Worm (Caenorhabditis elegans) whole organism, L2 larva: ENCODE measurements around the gene ZK593.2.
A peak's percentile ranks its signal among the peaks of the same experiment; 100 is the strongest.

Experiments
- C34F6.9 ChIP-seq: fragments of 150-350 bp; optimal IDR thresholded peaks from 2 replicates; lab custom pipeline; 2014; ENCODE audit warnings: missing biosample characterization, missing genetic modification characterization
- F13H6.1 ChIP-seq: sonication (generic microtip); optimal IDR thresholded peaks from 2 replicates; lab custom pipeline; 2016; ENCODE audit warnings: missing genetic modification characterization, missing compliant biosample characterization
- Y55F3AM.14 ChIP-seq: fragments of 200-800 bp; sonication (Bioruptor generic); optimal IDR thresholded peaks from 2 replicates; lab custom pipeline; 2018; ENCODE audit warnings: mild to moderate bottlenecking, missing genetic modification characterization, missing compliant biosample characterization
- ZK546.5 ChIP-seq: sonication (generic microtip); optimal IDR thresholded peaks from 2 replicates; lab custom pipeline; 2017; ENCODE audit warnings: missing biosample characterization, missing genetic modification characterization
- alr-1 ChIP-seq: fragments of 150-350 bp; optimal IDR thresholded peaks from 2 replicates; lab custom pipeline; 2014; ENCODE audit warnings: missing biosample characterization, missing genetic modification characterization
- aly-2 ChIP-seq: fragments of 150-350 bp; optimal IDR thresholded peaks from 2 replicates; lab custom pipeline; 2014; ENCODE audit warnings: missing biosample characterization, missing genetic modification characterization
- blmp-1 ChIP-seq: sonication (generic microtip); optimal IDR thresholded peaks from 2 replicates; lab custom pipeline; 2017; ENCODE audit warnings: missing genetic modification characterization, mild to moderate bottlenecking, missing compliant biosample characterization, antibody characterized with exemption, moderate library complexity; ENCODE audit not compliant: insufficient read depth
- crh-2 ChIP-seq: sonication (generic microtip); optimal IDR thresholded peaks from 2 replicates; lab custom pipeline; 2017; ENCODE audit warnings: missing biosample characterization, missing genetic modification characterization
- dmd-4 ChIP-seq: sonication (generic microtip); optimal IDR thresholded peaks from 2 replicates; lab custom pipeline; 2017; ENCODE audit warnings: missing biosample characterization, missing genetic modification characterization
- egl-27 ChIP-seq: sonication (generic microtip); optimal IDR thresholded peaks from 3 replicates; lab custom pipeline; 2017; ENCODE audit warnings: missing biosample characterization, missing genetic modification reagents, missing genetic modification characterization
- elt-1 ChIP-seq: fragments of 150-350 bp; optimal IDR thresholded peaks from 2 replicates; lab custom pipeline; 2014; ENCODE audit warnings: missing biosample characterization, missing genetic modification characterization
- elt-3 ChIP-seq: sonication (generic microtip); optimal IDR thresholded peaks from 2 replicates; lab custom pipeline; 2017; ENCODE audit warnings: missing biosample characterization, missing genetic modification characterization
- fos-1 ChIP-seq: fragments of 150-350 bp; optimal IDR thresholded peaks from 2 replicates; lab custom pipeline; 2014; ENCODE audit warnings: missing biosample characterization, missing genetic modification characterization
- gmeb-1 ChIP-seq: fragments of 150-350 bp; optimal IDR thresholded peaks from 2 replicates; lab custom pipeline; 2014; ENCODE audit warnings: missing biosample characterization, missing genetic modification characterization
- lin-11 ChIP-seq: fragments of 150-350 bp; sonication (generic microtip); optimal IDR thresholded peaks from 2 replicates; lab custom pipeline; 2014; ENCODE audit warnings: missing biosample characterization, missing genetic modification characterization, inconsistent platforms, mixed read lengths
- lin-13 ChIP-seq: fragments of 150-350 bp; optimal IDR thresholded peaks from 2 replicates; lab custom pipeline; 2014; ENCODE audit warnings: missing biosample characterization, missing genetic modification reagents, missing genetic modification characterization
- lin-39 ChIP-seq: fragments of 150-350 bp; optimal IDR thresholded peaks from 2 replicates; lab custom pipeline; 2014; ENCODE audit warnings: missing biosample characterization, missing genetic modification reagents, missing genetic modification characterization
- lsy-2 ChIP-seq, 2 experiments: fragments of 150-350 bp in 1 of 2; sonication (generic microtip) in 1 of 2; optimal IDR thresholded peaks; 2 replicates each; lab custom pipeline; 2014 to 2017; ENCODE audit warnings: missing biosample characterization in 2 of 2, missing genetic modification characterization in 2 of 2
- mab-5 ChIP-seq: fragments of 150-350 bp; optimal IDR thresholded peaks from 2 replicates; lab custom pipeline; 2014; ENCODE audit warnings: missing biosample characterization, missing genetic modification characterization
- mbf-1 ChIP-seq: sonication (generic microtip); optimal IDR thresholded peaks from 2 replicates; lab custom pipeline; 2017; ENCODE audit warnings: missing biosample characterization, missing genetic modification characterization
- mdl-1 ChIP-seq, 2 experiments: fragments of 150-350 bp in 1 of 2; sonication (generic microtip) in 1 of 2; optimal IDR thresholded peaks; 2 replicates each; lab custom pipeline; 2017; ENCODE audit warnings: missing biosample characterization in 2 of 2, missing genetic modification characterization in 2 of 2
- nhr-10 ChIP-seq: sonication (generic microtip); optimal IDR thresholded peaks from 2 replicates; lab custom pipeline; 2017; ENCODE audit warnings: missing biosample characterization, missing genetic modification characterization
- nhr-11 ChIP-seq: fragments of 150-350 bp; optimal IDR thresholded peaks from 2 replicates; lab custom pipeline; 2014; ENCODE audit warnings: missing biosample characterization, missing genetic modification characterization
- nhr-129 ChIP-seq: fragments of 150-350 bp; optimal IDR thresholded peaks from 2 replicates; lab custom pipeline; 2014; ENCODE audit warnings: missing biosample characterization, missing genetic modification characterization
- nhr-21 ChIP-seq: fragments of 150-350 bp; optimal IDR thresholded peaks from 2 replicates; lab custom pipeline; 2014; ENCODE audit warnings: missing biosample characterization, missing genetic modification characterization
- nhr-23 ChIP-seq: fragments of 150-350 bp; optimal IDR thresholded peaks from 2 replicates; lab custom pipeline; 2014; ENCODE audit warnings: missing biosample characterization, missing genetic modification reagents, missing genetic modification characterization
- nhr-25 ChIP-seq: fragments of 150-350 bp; sonication (generic microtip); optimal IDR thresholded peaks from 3 replicates; lab custom pipeline; 2014; ENCODE audit warnings: missing biosample characterization, missing genetic modification characterization
- nhr-6 ChIP-seq: fragments of 150-350 bp; optimal IDR thresholded peaks from 2 replicates; lab custom pipeline; 2014; ENCODE audit warnings: missing biosample characterization, missing genetic modification characterization
- peb-1 ChIP-seq: fragments of 150-350 bp; optimal IDR thresholded peaks from 2 replicates; lab custom pipeline; 2014; ENCODE audit warnings: missing biosample characterization, missing genetic modification characterization
- sem-4 ChIP-seq: fragments of 150-350 bp; optimal IDR thresholded peaks from 2 replicates; lab custom pipeline; 2014; ENCODE audit warnings: missing biosample characterization, missing genetic modification reagents, missing genetic modification characterization
- skn-1 ChIP-seq: sonication (generic microtip); optimal IDR thresholded peaks from 2 replicates; lab custom pipeline; 2017; ENCODE audit warnings: missing biosample characterization, missing genetic modification characterization
- sma-3 ChIP-seq: sonication (generic microtip); optimal IDR thresholded peaks from 2 replicates; lab custom pipeline; 2016; ENCODE audit warnings: missing genetic modification reagents, missing genetic modification characterization, missing compliant biosample characterization
- sma-9 ChIP-seq, 2 experiments: fragments of 150-350 bp in 1 of 2; sonication (generic microtip) in 1 of 2; optimal IDR thresholded peaks; 2 replicates each; lab custom pipeline; 2014 to 2016; ENCODE audit warnings: missing genetic modification characterization in 2 of 2, mild to moderate bottlenecking in 1 of 2, missing biosample characterization in 1 of 2, missing compliant biosample characterization in 1 of 2, missing genetic modification reagents in 1 of 2, moderate library complexity in 1 of 2
- snpc-4 ChIP-seq: fragments of 150-350 bp; optimal IDR thresholded peaks from 2 replicates; lab custom pipeline; 2014; ENCODE audit warnings: missing biosample characterization, missing genetic modification characterization
- unc-39 ChIP-seq: fragments of 150-350 bp; optimal IDR thresholded peaks from 2 replicates; lab custom pipeline; 2014; ENCODE audit warnings: missing biosample characterization, missing genetic modification characterization
- unc-55 ChIP-seq: fragments of 150-350 bp; sonication (generic microtip); optimal IDR thresholded peaks from 3 replicates; lab custom pipeline; 2014; ENCODE audit warnings: missing biosample characterization, missing genetic modification reagents, missing genetic modification characterization
- zag-1 ChIP-seq: fragments of 150-350 bp; optimal IDR thresholded peaks from 2 replicates; lab custom pipeline; 2014; ENCODE audit warnings: missing biosample characterization, missing genetic modification characterization
- ztf-1 ChIP-seq: fragments of 200-800 bp; sonication (Bioruptor generic); conservative IDR thresholded peaks from 2 replicates; pipeline ENCODE4 v1.3.6; 2022; ENCODE audit warnings: missing genetic modification characterization, missing compliant biosample characterization
- ztf-11 ChIP-seq: sonication (generic microtip); optimal IDR thresholded peaks from 2 replicates; lab custom pipeline; 2017; ENCODE audit warnings: missing biosample characterization, missing genetic modification characterization
- ztf-4 ChIP-seq: fragments of 150-350 bp; optimal IDR thresholded peaks from 2 replicates; lab custom pipeline; 2014; ENCODE audit warnings: missing biosample characterization, missing genetic modification characterization

The ZK593.2 gene

DNA sequence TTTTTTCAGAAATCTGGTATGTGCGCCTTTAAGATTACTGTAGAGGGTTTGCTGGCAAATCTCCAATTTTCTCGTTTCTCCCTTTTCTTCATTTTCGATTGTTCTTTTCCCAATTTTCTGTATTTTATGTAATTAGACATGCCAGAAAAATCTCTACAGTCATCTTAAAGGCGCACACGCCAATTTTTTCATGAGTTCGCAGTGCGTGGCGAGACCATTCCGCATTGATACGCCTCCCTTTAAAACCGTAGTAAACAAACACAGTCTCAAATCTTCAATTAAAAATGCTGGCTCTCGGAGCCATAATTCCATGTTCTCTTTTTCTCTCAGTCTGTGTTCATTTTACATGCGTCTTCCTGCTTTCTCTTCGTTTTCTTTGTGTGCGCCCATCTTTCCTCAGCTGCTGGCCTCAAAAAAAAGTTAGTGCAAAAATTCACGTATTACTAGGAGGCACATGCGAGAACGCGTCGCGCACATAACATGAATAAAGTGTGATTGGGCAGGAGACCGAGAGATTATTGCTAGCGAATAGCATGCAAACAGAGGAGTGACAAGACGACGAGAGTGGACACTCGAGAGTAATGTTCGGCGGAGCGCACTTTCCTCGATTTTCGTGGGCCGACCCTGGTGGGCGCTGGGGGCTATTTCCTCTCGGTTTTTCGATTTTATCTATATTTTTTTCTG lies 5.8 kb downstream of the ZK593.2 start (continued):
- TF ChIP-seq skn-1 (tag; lab: Kevin White, UChicago) (no peak), ztf-4 (tag; lab: Kevin White, UChicago) (peak; percentile 26)

- TF ChIP-seq blmp-1 = no peak
- no peak for TF ChIP-seq mab-5 (tag; lab: Kevin White, UChicago)
- TF ChIP-seq mbf-1 (tag; lab: Kevin White, UChicago) = no peak
- TF ChIP-seq nhr-10 (tag; lab: Kevin White, UChicago) = no peak
- TF ChIP-seq aly-2 (tag; lab: Kevin White, UChicago) = no peak
- TF ChIP-seq crh-2 = no peak
- TF ChIP-seq dmd-4 (tag; lab: Kevin White, UChicago) = no peak
- TF ChIP-seq C34F6.9 (tag; lab: Kevin White, UChicago) = no peak
- no peak for TF ChIP-seq nhr-25 (tag; lab: Kevin White, UChicago)
- no peak for TF ChIP-seq ztf-11 (tag; lab: Kevin White, UChicago)
- TF ChIP-seq elt-1 (tag; lab: Kevin White, UChicago) = no peak
- no peak for TF ChIP-seq gmeb-1 (tag; lab: Kevin White, UChicago)
Observed at ce11 chrIV:10919770-10920169, 6.6 kb downstream of the ZK593.2 start, which contains the start of gene rbr-2. TSS of gene rbr-2 (plus strand) at chrIV:10920070.

DNA sequence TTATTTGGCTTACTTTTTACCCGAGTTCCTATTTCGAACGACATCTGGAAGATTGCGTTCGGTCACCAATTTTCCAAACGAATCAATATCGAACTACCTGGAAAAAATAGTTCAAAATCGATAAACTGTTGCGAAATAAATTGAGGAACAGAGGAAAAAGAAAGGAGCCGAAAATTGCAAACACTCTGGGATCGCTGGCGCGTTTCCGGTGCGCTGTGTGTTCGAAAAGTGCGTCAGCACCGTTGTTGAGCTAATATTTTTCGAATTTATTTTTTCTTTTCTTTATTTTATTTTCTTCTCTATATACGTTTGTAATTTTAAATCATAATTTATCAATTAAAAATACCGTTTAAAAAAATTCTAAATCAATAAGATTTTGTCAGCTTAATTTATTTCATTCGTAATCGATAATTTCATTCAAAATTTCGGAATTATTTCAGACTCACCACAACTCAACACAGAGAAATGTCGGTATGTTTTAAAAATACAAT lies 19.9 kb downstream of the ZK593.2 start, which contains the start of the genes dnc-1 and lsm-7:
Gene dnc-1 (minus strand): TSS at position 142 of the 491 bp plus-strand sequence.
Gene lsm-7 (plus strand): TSS at position 441 of the 491 bp plus-strand sequence.
- TF ChIP-seq alr-1 (tag; lab: Kevin White, UChicago) (no peak), sma-3 (GFP tag; lab: Kevin White, UChicago) (peak; percentile 30), mdl-1 (tag; optimal IDR thresholded peaks at IDR 0.05; lab: Kevin White, UChicago) (peak in 1 of 2 experiments; percentile 2), lin-13 (GFP tag; lab: Kevin White, UChicago) (peak; percentile 54), elt-3 (no peak), crh-2 (peak; percentile 77), mab-5 (tag; lab: Kevin White, UChicago) (peak; percentile 55), lin-39 (tag; lab: Kevin White, UChicago) (no peak), egl-27 (tag; lab: Kevin White, UChicago) (peak; percentile 1), ZK546.5 (tag; lab: Kevin White, UChicago) (peak; percentile 4), ztf-4 (tag; lab: Kevin White, UChicago) (peak; percentile 17), nhr-129 (peak; percentile 75), zag-1 (tag; lab: Kevin White, UChicago) (peak; percentile 30), nhr-6 (tag; lab: Kevin White, UChicago) (no peak), nhr-23 (tag; lab: Kevin White, UChicago) (no peak), aly-2 (tag; lab: Kevin White, UChicago) (no peak), skn-1 (tag; lab: Kevin White, UChicago) (no peak), lsy-2 (tag; optimal IDR thresholded peaks at IDR 0.05; lab: Kevin White, UChicago) (peak; percentile 47 to 87), mbf-1 (tag; lab: Kevin White, UChicago) (no peak), unc-55 (GFP tag; lab: Kevin White, UChicago) (peak; percentile 95), blmp-1 (no peak), nhr-25 (tag; lab: Kevin White, UChicago) (peak; percentile 75), fos-1 (peak; percentile 61), sem-4 (peak; percentile 58), peb-1 (tag; lab: Kevin White, UChicago) (no peak), lin-11 (peak; percentile 56), C34F6.9 (tag; lab: Kevin White, UChicago) (peak; percentile 95), nhr-21 (tag; lab: Kevin White, UChicago) (no peak), gmeb-1 (tag; lab: Kevin White, UChicago) (peak; percentile 81), nhr-11 (tag; lab: Kevin White, UChicago) (no peak), sma-9 (GFP tag; optimal IDR thresholded peaks at IDR 0.05; lab: Kevin White, UChicago) (peak; percentile 74), sma-9 (tag; optimal IDR thresholded peaks at IDR 0.05; lab: Kevin White, UChicago) (no peak), F13H6.1 (tag; lab: Kevin White, UChicago) (peak; percentile 59), unc-39 (tag; lab: Kevin White, UChicago) (no peak), elt-1 (tag; lab: Kevin White, UChicago) (no peak), snpc-4 (peak; percentile 28), ztf-1 (GFP tag; lab: Robert Waterston, UW) (no peak), nhr-10 (tag; lab: Kevin White, UChicago) (no peak), Y55F3AM.14 (no peak)
